Worm (Caenorhabditis elegans): ENCODE results near the gene F10D7.3.

- TF ChIP-seq pqm-1 (tag; optimal IDR thresholded peaks at IDR 0.05) (no peak), hlh-6 (tag; optimal IDR thresholded peaks at IDR 0.05) (no peak), pha-2 (tag; optimal IDR thresholded peaks at IDR 0.05) (no peak), hlh-15 (tag; optimal IDR thresholded peaks at IDR 0.05) (no peak), zip-5 (tag; optimal IDR thresholded peaks at IDR 0.05) (no peak), lim-6 (tag; optimal IDR thresholded peaks at IDR 0.05) (no peak), C08G9.2 (tag; optimal IDR thresholded peaks at IDR 0.05) (no peak), C38D4.7 (GFP tag; optimal IDR thresholded peaks at IDR 0.05) (no peak), K09A11.1 (tag; optimal IDR thresholded peaks at IDR 0.05; ENCODE audit: insufficient read depth) (no peak), dve-1 (tag; optimal IDR thresholded peaks at IDR 0.05) (no peak), F13H6.1 (tag; optimal IDR thresholded peaks at IDR 0.05) (no peak), gmeb-2 (tag; optimal IDR thresholded peaks at IDR 0.05) (no peak), ceh-14 (tag; optimal IDR thresholded peaks at IDR 0.05) (no peak)
Observed at ce11 chrX:17419813-17420584, 45.6 kb upstream of the F10D7.3 start.
